Worm (Caenorhabditis elegans) whole organism, L2 larva: ENCODE data around the gene acd-3.
A peak's percentile ranks its signal among the peaks of the same experiment; 100 is the strongest.

Experiments
- F13H6.1 ChIP-seq: sonication (generic microtip); optimal IDR thresholded peaks from 2 replicates; lab custom pipeline; 2016; ENCODE audit warnings: missing genetic modification characterization, missing compliant biosample characterization
- Y55F3AM.14 ChIP-seq: fragments of 200-800 bp; sonication (Bioruptor generic); optimal IDR thresholded peaks from 2 replicates; lab custom pipeline; 2018; ENCODE audit warnings: mild to moderate bottlenecking, missing genetic modification characterization, missing compliant biosample characterization
- alr-1 ChIP-seq: fragments of 150-350 bp; optimal IDR thresholded peaks from 2 replicates; lab custom pipeline; 2014; ENCODE audit warnings: missing biosample characterization, missing genetic modification characterization
- aly-2 ChIP-seq: fragments of 150-350 bp; optimal IDR thresholded peaks from 2 replicates; lab custom pipeline; 2014; ENCODE audit warnings: missing biosample characterization, missing genetic modification characterization
- ama-1 ChIP-seq: fragments of 150-350 bp; optimal IDR thresholded peaks from 2 replicates; lab custom pipeline; 2018; ENCODE audit warnings: inconsistent platforms
- blmp-1 ChIP-seq: sonication (generic microtip); optimal IDR thresholded peaks from 2 replicates; lab custom pipeline; 2017; ENCODE audit warnings: missing genetic modification characterization, mild to moderate bottlenecking, missing compliant biosample characterization, antibody characterized with exemption, moderate library complexity; ENCODE audit not compliant: insufficient read depth
- ceh-16 ChIP-seq: fragments of 150-350 bp; optimal IDR thresholded peaks from 2 replicates; lab custom pipeline; 2014; ENCODE audit warnings: missing biosample characterization, missing genetic modification characterization
- dmd-4 ChIP-seq: sonication (generic microtip); optimal IDR thresholded peaks from 2 replicates; lab custom pipeline; 2017; ENCODE audit warnings: missing biosample characterization, missing genetic modification characterization
- egl-27 ChIP-seq: sonication (generic microtip); optimal IDR thresholded peaks from 3 replicates; lab custom pipeline; 2017; ENCODE audit warnings: missing biosample characterization, missing genetic modification reagents, missing genetic modification characterization
- elt-3 ChIP-seq: sonication (generic microtip); optimal IDR thresholded peaks from 2 replicates; lab custom pipeline; 2017; ENCODE audit warnings: missing biosample characterization, missing genetic modification characterization
- fos-1 ChIP-seq: fragments of 150-350 bp; optimal IDR thresholded peaks from 2 replicates; lab custom pipeline; 2014; ENCODE audit warnings: missing biosample characterization, missing genetic modification characterization
- gmeb-1 ChIP-seq: fragments of 150-350 bp; optimal IDR thresholded peaks from 2 replicates; lab custom pipeline; 2014; ENCODE audit warnings: missing biosample characterization, missing genetic modification characterization
- lin-11 ChIP-seq: fragments of 150-350 bp; sonication (generic microtip); optimal IDR thresholded peaks from 2 replicates; lab custom pipeline; 2014; ENCODE audit warnings: missing biosample characterization, missing genetic modification characterization, inconsistent platforms, mixed read lengths
- lin-13 ChIP-seq: fragments of 150-350 bp; optimal IDR thresholded peaks from 2 replicates; lab custom pipeline; 2014; ENCODE audit warnings: missing biosample characterization, missing genetic modification reagents, missing genetic modification characterization
- lin-39 ChIP-seq: fragments of 150-350 bp; optimal IDR thresholded peaks from 2 replicates; lab custom pipeline; 2014; ENCODE audit warnings: missing biosample characterization, missing genetic modification reagents, missing genetic modification characterization
- lsy-2 ChIP-seq, 2 experiments: fragments of 150-350 bp in 1 of 2; sonication (generic microtip) in 1 of 2; optimal IDR thresholded peaks; 2 replicates each; lab custom pipeline; 2014 to 2017; ENCODE audit warnings: missing biosample characterization in 2 of 2, missing genetic modification characterization in 2 of 2
- mab-5 ChIP-seq: fragments of 150-350 bp; optimal IDR thresholded peaks from 2 replicates; lab custom pipeline; 2014; ENCODE audit warnings: missing biosample characterization, missing genetic modification characterization
- nhr-10 ChIP-seq: sonication (generic microtip); optimal IDR thresholded peaks from 2 replicates; lab custom pipeline; 2017; ENCODE audit warnings: missing biosample characterization, missing genetic modification characterization
- nhr-11 ChIP-seq: fragments of 150-350 bp; optimal IDR thresholded peaks from 2 replicates; lab custom pipeline; 2014; ENCODE audit warnings: missing biosample characterization, missing genetic modification characterization
- nhr-12 ChIP-seq: fragments of 150-350 bp; optimal IDR thresholded peaks from 2 replicates; lab custom pipeline; 2014; ENCODE audit warnings: missing biosample characterization, missing genetic modification characterization
- nhr-21 ChIP-seq: fragments of 150-350 bp; optimal IDR thresholded peaks from 2 replicates; lab custom pipeline; 2014; ENCODE audit warnings: missing biosample characterization, missing genetic modification characterization
- nhr-23 ChIP-seq: fragments of 150-350 bp; optimal IDR thresholded peaks from 2 replicates; lab custom pipeline; 2014; ENCODE audit warnings: missing biosample characterization, missing genetic modification reagents, missing genetic modification characterization
- nhr-25 ChIP-seq: fragments of 150-350 bp; sonication (generic microtip); optimal IDR thresholded peaks from 3 replicates; lab custom pipeline; 2014; ENCODE audit warnings: missing biosample characterization, missing genetic modification characterization
- nhr-6 ChIP-seq: fragments of 150-350 bp; optimal IDR thresholded peaks from 2 replicates; lab custom pipeline; 2014; ENCODE audit warnings: missing biosample characterization, missing genetic modification characterization
- nhr-77 ChIP-seq: fragments of 150-350 bp; optimal IDR thresholded peaks from 2 replicates; lab custom pipeline; 2014; ENCODE audit warnings: missing biosample characterization, missing genetic modification characterization
- sem-4 ChIP-seq: fragments of 150-350 bp; optimal IDR thresholded peaks from 2 replicates; lab custom pipeline; 2014; ENCODE audit warnings: missing biosample characterization, missing genetic modification reagents, missing genetic modification characterization
- skn-1 ChIP-seq: sonication (generic microtip); optimal IDR thresholded peaks from 2 replicates; lab custom pipeline; 2017; ENCODE audit warnings: missing biosample characterization, missing genetic modification characterization
- sma-3 ChIP-seq: sonication (generic microtip); optimal IDR thresholded peaks from 2 replicates; lab custom pipeline; 2016; ENCODE audit warnings: missing genetic modification reagents, missing genetic modification characterization, missing compliant biosample characterization
- sma-9 ChIP-seq, 2 experiments: fragments of 150-350 bp in 1 of 2; sonication (generic microtip) in 1 of 2; optimal IDR thresholded peaks; 2 replicates each; lab custom pipeline; 2014 to 2016; ENCODE audit warnings: missing genetic modification characterization in 2 of 2, mild to moderate bottlenecking in 1 of 2, missing biosample characterization in 1 of 2, missing compliant biosample characterization in 1 of 2, missing genetic modification reagents in 1 of 2, moderate library complexity in 1 of 2
- snpc-4 ChIP-seq: fragments of 150-350 bp; optimal IDR thresholded peaks from 2 replicates; lab custom pipeline; 2014; ENCODE audit warnings: missing biosample characterization, missing genetic modification characterization
- unc-62 ChIP-seq: fragments of 150-350 bp; optimal IDR thresholded peaks from 2 replicates; lab custom pipeline; 2014; ENCODE audit warnings: missing biosample characterization, missing genetic modification reagents, missing genetic modification characterization
- zag-1 ChIP-seq: fragments of 150-350 bp; optimal IDR thresholded peaks from 2 replicates; lab custom pipeline; 2014; ENCODE audit warnings: missing biosample characterization, missing genetic modification characterization
- ztf-1 ChIP-seq: fragments of 200-800 bp; sonication (Bioruptor generic); conservative IDR thresholded peaks from 2 replicates; pipeline ENCODE4 v1.3.6; 2022; ENCODE audit warnings: missing genetic modification characterization, missing compliant biosample characterization

Gene acd-3

ce11 chrX:14841030-14841429, 8.0 kb upstream of the acd-3 start (continued):
- TF ChIP-seq mab-5 (tag; lab: Kevin White, UChicago) = peak; percentile 89
- peak; percentile 93 for TF ChIP-seq sma-9 (GFP tag; optimal IDR thresholded peaks at IDR 0.05; lab: Kevin White, UChicago)
- no peak for TF ChIP-seq sma-9 (tag; optimal IDR thresholded peaks at IDR 0.05; lab: Kevin White, UChicago)
- peak; percentile 94 for TF ChIP-seq F13H6.1 (tag; lab: Kevin White, UChicago)
- TF ChIP-seq skn-1 (tag; lab: Kevin White, UChicago) = peak; percentile 24
- no peak for TF ChIP-seq aly-2 (tag; lab: Kevin White, UChicago)
- TF ChIP-seq nhr-21 (tag; lab: Kevin White, UChicago) = peak; percentile 44
- TF ChIP-seq zag-1 (tag; lab: Kevin White, UChicago) = peak; percentile 96
- TF ChIP-seq nhr-23 = no peak
- peak; percentile 57 for TF ChIP-seq snpc-4 (tag; lab: Kevin White, UChicago)
- TF ChIP-seq nhr-10 (tag; lab: Kevin White, UChicago) = no peak
- no peak for TF ChIP-seq nhr-11
- peak; percentile 43 to 89 for TF ChIP-seq lsy-2 (tag; optimal IDR thresholded peaks at IDR 0.05; lab: Kevin White, UChicago)
- TF ChIP-seq nhr-6 (tag; lab: Kevin White, UChicago) = peak; percentile 87
- no peak for TF ChIP-seq ceh-16 (tag; lab: Kevin White, UChicago)
- no peak for TF ChIP-seq blmp-1 (tag; lab: Kevin White, UChicago)
- no peak for TF ChIP-seq nhr-77

ce11 chrX:14842846-14843369, 6.2 kb upstream of the acd-3 start:
- TF ChIP-seq sem-4 (no peak), ztf-1 (GFP tag; lab: Robert Waterston, UW) (no peak), elt-3 (tag; lab: Kevin White, UChicago) (no peak), egl-27 (tag; lab: Kevin White, UChicago) (no peak), lsy-2 (tag; optimal IDR thresholded peaks at IDR 0.05; lab: Kevin White, UChicago) (no peak), mab-5 (tag; lab: Kevin White, UChicago) (no peak), sma-3 (GFP tag; lab: Kevin White, UChicago) (no peak), lin-11 (tag; lab: Kevin White, UChicago) (no peak), nhr-10 (tag; lab: Kevin White, UChicago) (no peak), fos-1 (tag; lab: Kevin White, UChicago) (no peak), aly-2 (tag; lab: Kevin White, UChicago) (no peak), ama-1 (lab: Kevin White, UChicago) (no peak), gmeb-1 (tag; lab: Kevin White, UChicago) (no peak), nhr-25 (no peak), nhr-11 (no peak), nhr-12 (tag; lab: Kevin White, UChicago) (no peak), lin-13 (no peak), unc-62 (no peak)

- TF ChIP-seq sma-9 (GFP tag; optimal IDR thresholded peaks at IDR 0.05; lab: Kevin White, UChicago) (peak; percentile 14), sma-9 (tag; optimal IDR thresholded peaks at IDR 0.05; lab: Kevin White, UChicago) (no peak), lin-13 (no peak), zag-1 (tag; lab: Kevin White, UChicago) (no peak), fos-1 (tag; lab: Kevin White, UChicago) (peak; percentile 81)
Measured at ce11 chrX:14844481-14844880, 4.6 kb upstream of the acd-3 start.

ce11 chrX:14845637-14846036, 3.4 kb upstream of the acd-3 start, which contains the start of gene egrh-1:
egrh-1 (plus strand) TSS chrX:14845937.
- TF ChIP-seq nhr-25 (no peak), lsy-2 (tag; optimal IDR thresholded peaks at IDR 0.05; lab: Kevin White, UChicago) (no peak), sma-3 (GFP tag; lab: Kevin White, UChicago) (no peak), sma-9 (GFP tag; optimal IDR thresholded peaks at IDR 0.05; lab: Kevin White, UChicago) (no peak), sma-9 (tag; optimal IDR thresholded peaks at IDR 0.05; lab: Kevin White, UChicago) (no peak), ama-1 (lab: Kevin White, UChicago) (no peak), alr-1 (tag; lab: Kevin White, UChicago) (no peak), dmd-4 (tag; lab: Kevin White, UChicago) (no peak), nhr-10 (tag; lab: Kevin White, UChicago) (no peak), snpc-4 (tag; lab: Kevin White, UChicago) (no peak), unc-62 (no peak), nhr-6 (tag; lab: Kevin White, UChicago) (no peak), Y55F3AM.14 (GFP tag; lab: Kevin White, UChicago) (no peak), lin-39 (tag; lab: Kevin White, UChicago) (no peak)
